Fruit fly (Drosophila melanogaster) whole organism, embryonic: ENCODE measurements around the gene isoQC.

Experiments used
- Abd-B ChIP-seq: fragments of 200-800 bp; sonication (Bioruptor generic); optimal IDR thresholded peaks from 2 replicates; lab custom pipeline; 2018; ENCODE audit warnings: missing biosample characterization, mild to moderate bottlenecking, missing genetic modification characterization, moderate library complexity
- Ada2b ChIP-seq: fragments of 200-800 bp; sonication (Bioruptor generic); IDR thresholded peaks from 2 replicates; pipeline ENCODE4 v1.3.6; 2022; ENCODE audit warnings: missing biosample characterization, missing genetic modification characterization
- Atf6 ChIP-seq: fragments of 200-800 bp; sonication (Bioruptor generic); IDR thresholded peaks from 2 replicates; pipeline ENCODE4 v1.3.6; 2022; ENCODE audit warnings: missing biosample characterization, missing genetic modification characterization
- Awh ChIP-seq: fragments of 200-800 bp; sonication (Bioruptor generic); IDR thresholded peaks from 2 replicates; pipeline ENCODE4, ENCODE4 v1.3.6; 2022; ENCODE audit warnings: missing biosample characterization, missing genetic modification characterization
- Bgb ChIP-seq: fragments of 200-800 bp; sonication (Bioruptor generic); IDR thresholded peaks from 2 replicates; pipeline ENCODE4 v1.3.6; 2022; ENCODE audit warnings: missing biosample characterization, missing genetic modification characterization; ENCODE audit not compliant: partially characterized antibody
- C15 ChIP-seq: fragments of 200-800 bp; sonication (Bioruptor generic); IDR thresholded peaks from 3 replicates; pipeline ENCODE4 v1.3.6; 2022; ENCODE audit warnings: missing biosample characterization, missing genetic modification characterization
- CG10979 ChIP-seq: fragments of 200-800 bp; sonication (Bioruptor generic); optimal IDR thresholded peaks from 2 replicates; lab custom pipeline; 2018; ENCODE audit warnings: missing biosample characterization, mild to moderate bottlenecking, missing genetic modification characterization, moderate library complexity
- CG13296 ChIP-seq: fragments of 200-800 bp; sonication (Bioruptor generic); optimal IDR thresholded peaks from 3 replicates; lab custom pipeline; 2018; ENCODE audit warnings: missing biosample characterization, mild to moderate bottlenecking, missing genetic modification characterization
- CG13424 ChIP-seq: fragments of 200-800 bp; sonication (Bioruptor generic); optimal IDR thresholded peaks from 2 replicates; lab custom pipeline; 2019; ENCODE audit warnings: missing biosample characterization, mild to moderate bottlenecking, missing genetic modification characterization, moderate library complexity
- CG1529 ChIP-seq: fragments of 200-800 bp; sonication (Bioruptor generic); optimal IDR thresholded peaks from 3 replicates; lab custom pipeline; 2018; ENCODE audit warnings: missing biosample characterization, missing genetic modification characterization
- CG15514 ChIP-seq: fragments of 200-800 bp; sonication (Bioruptor generic); optimal IDR thresholded peaks from 3 replicates; lab custom pipeline; 2017; ENCODE audit warnings: missing biosample characterization, missing genetic modification characterization, mild to moderate bottlenecking, moderate library complexity, missing genetic modification reagents
- CG2116 ChIP-seq: fragments of 200-800 bp; sonication (Bioruptor generic); optimal IDR thresholded peaks from 3 replicates; lab custom pipeline; 2018; ENCODE audit warnings: missing biosample characterization, mild to moderate bottlenecking, missing genetic modification characterization
- CG30431 ChIP-seq: fragments of 200-800 bp; sonication (Bioruptor generic); optimal IDR thresholded peaks from 2 replicates; lab custom pipeline; 2017; ENCODE audit warnings: missing biosample characterization, missing genetic modification characterization
- CG31441 ChIP-seq: fragments of 200-800 bp; sonication (Bioruptor generic); IDR thresholded peaks from 2 replicates; pipeline ENCODE4 v1.3.6; 2022; ENCODE audit warnings: missing biosample characterization, missing genetic modification characterization
- CG34224 ChIP-seq: fragments of 200-800 bp; sonication (Bioruptor generic); IDR thresholded peaks from 3 replicates; pipeline ENCODE4 v1.3.6; 2022; ENCODE audit warnings: missing biosample characterization, missing genetic modification characterization; ENCODE audit not compliant: partially characterized antibody
- CG6765 ChIP-seq: fragments of 200-800 bp; sonication (Bioruptor generic); optimal IDR thresholded peaks from 3 replicates; lab custom pipeline; 2017; ENCODE audit warnings: missing biosample characterization, mild to moderate bottlenecking, missing genetic modification characterization
- CG9609 ChIP-seq: fragments of 200-800 bp; sonication (Bioruptor generic); optimal IDR thresholded peaks from 3 replicates; lab custom pipeline; 2016; ENCODE audit warnings: missing biosample characterization, missing genetic modification characterization
- CHES-1-like ChIP-seq: fragments of 200-800 bp; sonication (Bioruptor generic); optimal IDR thresholded peaks from 2 replicates; lab custom pipeline; 2016; ENCODE audit warnings: missing biosample characterization, missing genetic modification characterization
- Dll ChIP-seq: fragments of 200-800 bp; sonication (Bioruptor generic); IDR thresholded peaks from 4 replicates; pipeline ENCODE4 v1.3.6; 2022; ENCODE audit warnings: missing biosample characterization, missing genetic modification characterization; ENCODE audit not compliant: partially characterized antibody
- HLH3B ChIP-seq: fragments of 200-800 bp; sonication (Bioruptor generic); IDR thresholded peaks from 2 replicates; pipeline ENCODE4 v1.3.6; 2022; ENCODE audit warnings: missing biosample characterization, missing genetic modification characterization
- Hmr ChIP-seq: fragments of 200-800 bp; sonication (Bioruptor generic); optimal IDR thresholded peaks from 3 replicates; lab custom pipeline; 2017; ENCODE audit warnings: mild to moderate bottlenecking, missing biosample characterization, missing genetic modification reagents, missing genetic modification characterization
- Hmx ChIP-seq: fragments of 200-800 bp; sonication (Bioruptor generic); optimal IDR thresholded peaks from 2 replicates; lab custom pipeline; 2016; ENCODE audit warnings: missing biosample characterization, missing genetic modification characterization
- Hr39 ChIP-seq: fragments of >200 bp; optimal IDR thresholded peaks from 2 replicates; lab custom pipeline; 2017
- Hsf ChIP-seq: fragments of 200-800 bp; sonication (Bioruptor generic); optimal IDR thresholded peaks from 3 replicates; lab custom pipeline; 2016; ENCODE audit warnings: missing biosample characterization, missing genetic modification characterization
- Mrtf ChIP-seq: fragments of 200-800 bp; sonication (Bioruptor generic); IDR thresholded peaks from 3 replicates; pipeline ENCODE4 v1.3.6; 2022; ENCODE audit warnings: missing biosample characterization, missing genetic modification characterization
- NC2α ChIP-seq: fragments of 200-800 bp; sonication (Bioruptor generic); optimal IDR thresholded peaks from 2 replicates; lab custom pipeline; 2016; ENCODE audit warnings: missing biosample characterization, missing genetic modification characterization
- Nf-YB ChIP-seq: fragments of 200-800 bp; sonication (Bioruptor generic); optimal IDR thresholded peaks from 3 replicates; lab custom pipeline; 2019; ENCODE audit warnings: missing biosample characterization, mild to moderate bottlenecking, missing genetic modification characterization, moderate library complexity
- Pdp1 ChIP-seq, 2 experiments: fragments of 200-800 bp; sonication (Bioruptor generic); optimal IDR thresholded peaks; 3 replicates each; lab custom pipeline; 2016; ENCODE audit warnings: missing biosample characterization in 2 of 2, missing genetic modification characterization in 2 of 2, mild to moderate bottlenecking in 1 of 2, moderate library complexity in 1 of 2
- Rfx ChIP-seq: fragments of 200-800 bp; sonication (Bioruptor generic); IDR thresholded peaks from 2 replicates; pipeline ENCODE4 v1.3.6; 2022; ENCODE audit warnings: missing biosample characterization, missing genetic modification characterization
- Sox102F ChIP-seq: fragments of 200-800 bp; sonication (Bioruptor generic); optimal IDR thresholded peaks from 2 replicates; lab custom pipeline; 2018; ENCODE audit warnings: missing biosample characterization, mild to moderate bottlenecking, missing genetic modification characterization, moderate library complexity
- Vsx1 ChIP-seq: fragments of 200-800 bp; sonication (Bioruptor generic); optimal IDR thresholded peaks from 2 replicates; lab custom pipeline; 2017; ENCODE audit warnings: missing biosample characterization, mild to moderate bottlenecking, missing genetic modification characterization, missing genetic modification reagents
- ac ChIP-seq: fragments of 200-800 bp; sonication (Bioruptor generic); optimal IDR thresholded peaks from 3 replicates; lab custom pipeline; 2017; ENCODE audit warnings: missing biosample characterization, mild to moderate bottlenecking, missing genetic modification characterization
- az2 ChIP-seq: fragments of 200-800 bp; sonication (Bioruptor generic); optimal IDR thresholded peaks from 3 replicates; lab custom pipeline; 2016; ENCODE audit warnings: missing biosample characterization, missing genetic modification characterization
- br ChIP-seq: fragments of >200 bp; optimal IDR thresholded peaks from 2 replicates; lab custom pipeline; 2017
- bsh ChIP-seq, 2 experiments: fragments of 200-800 bp; sonication (Bioruptor generic); optimal IDR thresholded peaks; 2 replicates each; lab custom pipeline; 2017 to 2018; ENCODE audit warnings: mild to moderate bottlenecking in 2 of 2, missing biosample characterization in 2 of 2, missing genetic modification characterization in 2 of 2, moderate library complexity in 1 of 2
- cato ChIP-seq: fragments of 200-800 bp; sonication (Bioruptor generic); optimal IDR thresholded peaks from 2 replicates; lab custom pipeline; 2016; ENCODE audit warnings: missing biosample characterization, missing genetic modification characterization, borderline replicate concordance
- crc ChIP-seq: fragments of 200-800 bp; sonication (Bioruptor generic); optimal IDR thresholded peaks from 2 replicates; lab custom pipeline; 2016; ENCODE audit warnings: missing biosample characterization, missing genetic modification characterization
- danr ChIP-seq: fragments of 200-800 bp; sonication (Bioruptor generic); IDR thresholded peaks from 2 replicates; pipeline ENCODE4 v1.3.6; 2022; ENCODE audit warnings: missing biosample characterization, missing genetic modification characterization
- ems ChIP-seq: fragments of 200-800 bp; sonication (Bioruptor generic); optimal IDR thresholded peaks from 3 replicates; lab custom pipeline; 2016; ENCODE audit warnings: missing biosample characterization, missing genetic modification characterization
- ewg ChIP-seq: fragments of 200-800 bp; sonication (Bioruptor generic); optimal IDR thresholded peaks from 3 replicates; lab custom pipeline; 2017; ENCODE audit warnings: mild to moderate bottlenecking, missing biosample characterization, missing genetic modification reagents, missing genetic modification characterization
- gfzf ChIP-seq: fragments of 200-800 bp; sonication (Bioruptor generic); optimal IDR thresholded peaks from 2 replicates; lab custom pipeline; 2016; ENCODE audit warnings: missing biosample characterization, mild to moderate bottlenecking, missing genetic modification characterization, moderate library complexity
- grau ChIP-seq: fragments of 200-800 bp; optimal IDR thresholded peaks from 3 replicates; lab custom pipeline; 2019; ENCODE audit warnings: missing biosample characterization, mild to moderate bottlenecking, missing genetic modification characterization, moderate library complexity
- kah ChIP-seq: fragments of 200-800 bp; sonication (Bioruptor generic); optimal IDR thresholded peaks from 2 replicates; lab custom pipeline; 2018; ENCODE audit warnings: missing biosample characterization, mild to moderate bottlenecking, missing genetic modification characterization
- klu ChIP-seq: fragments of 200-800 bp; sonication (Bioruptor generic); IDR thresholded peaks from 2 replicates; pipeline ENCODE4 v1.3.6; 2022; ENCODE audit warnings: missing biosample characterization, missing genetic modification characterization
- lilli ChIP-seq: fragments of 200-800 bp; sonication (Bioruptor generic); optimal IDR thresholded peaks from 3 replicates; lab custom pipeline; 2016; ENCODE audit warnings: missing biosample characterization, missing genetic modification characterization
- unpg ChIP-seq: fragments of 200-800 bp; sonication (Bioruptor generic); optimal IDR thresholded peaks from 3 replicates; lab custom pipeline; 2018; ENCODE audit warnings: missing biosample characterization, mild to moderate bottlenecking, missing genetic modification characterization, moderate library complexity
- vfl ChIP-seq: fragments of 200-800 bp; sonication (Bioruptor generic); optimal IDR thresholded peaks from 2 replicates; lab custom pipeline; 2016; ENCODE audit warnings: missing biosample characterization, missing genetic modification characterization
- wek ChIP-seq: fragments of 200-800 bp; sonication (Bioruptor generic); optimal IDR thresholded peaks from 3 replicates; lab custom pipeline; 2018; ENCODE audit warnings: missing biosample characterization, mild to moderate bottlenecking, missing genetic modification characterization, moderate library complexity
- wor ChIP-seq: fragments of 200-800 bp; sonication (Bioruptor generic); IDR thresholded peaks from 2 replicates; pipeline ENCODE4 v1.3.6; 2022; ENCODE audit warnings: missing biosample characterization, missing genetic modification characterization

Gene isoQC

dm6 chr3L:20509121-20509934 lies 35.1 kb downstream of the isoQC start (continued):
- TF ChIP-seq CG2116 (GFP tag; lab: Kevin White, UChicago) (peak; percentile 33), klu (GFP tag; lab: Robert Waterston, UW) (no peak; the same call in 1 of the 2 replicates), Atf6 (peak; percentile 53), Hsf (GFP tag; lab: Kevin White, UChicago) (peak; percentile 76), Abd-B (GFP tag; lab: Kevin White, UChicago) (peak; percentile 64), HLH3B (no peak), lilli (GFP tag; lab: Kevin White, UChicago) (peak; percentile 87), Hmx (peak; percentile 78), ac (no peak), CG9609 (GFP tag; lab: Kevin White, UChicago) (peak; percentile 50), wor (GFP tag; lab: Robert Waterston, UW) (no peak), gfzf (no peak), Dll (GFP tag; lab: Robert Waterston, UW) (no peak), Vsx1 (GFP tag; lab: Kevin White, UChicago) (peak; percentile 58), ewg (GFP tag; lab: Kevin White, UChicago) (peak; percentile 57), CG1529 (peak; percentile 60), unpg (GFP tag; lab: Kevin White, UChicago) (peak; percentile 64), Ada2b (GFP tag; lab: Robert Waterston, UW) (peak; percentile 39; the same call in 1 of the 2 replicates), C15 (GFP tag; lab: Robert Waterston, UW) (no peak), br (no peak), danr (no peak), kah (GFP tag; lab: Kevin White, UChicago) (peak; percentile 35), CG34224 (GFP tag; lab: Robert Waterston, UW) (0 out of 3 replicates have a peak, but pooled peaks have one; percentile 23), ems (peak; percentile 63), bsh (GFP tag; optimal IDR thresholded peaks at IDR 0.05; lab: Kevin White, UChicago) (peak; percentile 69 to 82), Awh (GFP tag; lab: Robert Waterston, UW) (0 out of 2 replicates have a peak, but pooled peaks have one; percentile 33), CHES-1-like (GFP tag; lab: Kevin White, UChicago) (peak; percentile 77), CG30431 (GFP tag; lab: Kevin White, UChicago) (peak; percentile 62), Sox102F (GFP tag; lab: Kevin White, UChicago) (peak; percentile 72), CG31441 (GFP tag; lab: Robert Waterston, UW) (peak; percentile 75), az2 (GFP tag; lab: Kevin White, UChicago) (peak; percentile 69), Nf-YB (GFP tag; lab: Kevin White, UChicago) (peak; percentile 71), NC2α (GFP tag; lab: Kevin White, UChicago) (peak; percentile 25), grau (peak; percentile 88), wek (GFP tag; lab: Kevin White, UChicago) (no peak), Rfx (no peak; the same call in none of the 2 replicates), Hmr (GFP tag; lab: Kevin White, UChicago) (peak; percentile 88), Hr39 (lab: Kevin White, UChicago) (no peak), Pdp1 (GFP tag; optimal IDR thresholded peaks at IDR 0.05; lab: Kevin White, UChicago) (peak; percentile 66 to 89), CG13296 (peak; percentile 84), CG13424 (tag; lab: Kevin White, UChicago) (peak; percentile 85), CG6765 (peak; percentile 80), crc (peak; percentile 47), CG10979 (tag; lab: Kevin White, UChicago) (peak; percentile 83), cato (peak; percentile 17), CG15514 (GFP tag; lab: Kevin White, UChicago) (peak; percentile 37), Bgb (GFP tag; lab: Robert Waterston, UW) (no peak), vfl (GFP tag; lab: Kevin White, UChicago) (peak; percentile 58), Mrtf (GFP tag; lab: Robert Waterston, UW) (no peak)
